Fruit fly (Drosophila melanogaster) Kc167 (cell line): ENCODE results near the gene Ser12.

ENCODE experiments used
- Myc ChIP-seq: fragments of >200 bp; optimal IDR thresholded peaks from 2 replicates; lab custom pipeline; 2017; ENCODE audit warnings: missing external identifiers
- Sin3A ChIP-seq: fragments of >200 bp; optimal IDR thresholded peaks from 2 replicates; lab custom pipeline; 2018; ENCODE audit warnings: missing external identifiers
- ttk ChIP-seq: sonication (Bioruptor generic); optimal IDR thresholded peaks from 2 replicates; lab custom pipeline; 2017; ENCODE audit warnings: missing external identifiers

Ser12 gene

dm6 chr2L:2201107-2201561, 49.9 kb downstream of the Ser12 start:
- TF ChIP-seq ttk (lab: Kevin White, UChicago) (no peak), Myc (lab: Kevin White, UChicago) (no peak), Sin3A (no peak)
